Worm (Caenorhabditis elegans): ENCODE data around the gene exl-1.

exl-1 gene

ce11 chrII:14415427-14415826 lies 2.2 kb upstream of the exl-1 start:
- TF ChIP-seq fkh-10 (GFP tag; optimal IDR thresholded peaks at IDR 0.05): no peak
- TF ChIP-seq ceh-63 (GFP tag; optimal IDR thresholded peaks at IDR 0.05): no peak
- TF ChIP-seq sup-37 (GFP tag; optimal IDR thresholded peaks at IDR 0.05): no peak
- TF ChIP-seq nhr-12 (tag; optimal IDR thresholded peaks at IDR 0.05): no peak
- TF ChIP-seq sox-4 (tag; optimal IDR thresholded peaks at IDR 0.05): no peak
- no peak for TF ChIP-seq nhr-47 (tag; optimal IDR thresholded peaks at IDR 0.05)
- no peak for TF ChIP-seq ces-1 (GFP tag; optimal IDR thresholded peaks at IDR 0.05)
- TF ChIP-seq nhr-77 (tag; optimal IDR thresholded peaks at IDR 0.05): no peak
- TF ChIP-seq egl-13 (tag; optimal IDR thresholded peaks at IDR 0.05): no peak
- TF ChIP-seq tlp-1 (tag; optimal IDR thresholded peaks at IDR 0.05): no peak

ce11 chrII:14413709-14414108 lies 434 bp upstream of the exl-1 start:
- TF ChIP-seq skn-1 (tag; optimal IDR thresholded peaks at IDR 0.05) (no peak), unc-86 (tag; optimal IDR thresholded peaks at IDR 0.05) (no peak), ceh-82 (tag; optimal IDR thresholded peaks at IDR 0.05) (no peak), mab-9 (GFP tag; IDR thresholded peaks at IDR 0.05) (no peak)

DNA sequence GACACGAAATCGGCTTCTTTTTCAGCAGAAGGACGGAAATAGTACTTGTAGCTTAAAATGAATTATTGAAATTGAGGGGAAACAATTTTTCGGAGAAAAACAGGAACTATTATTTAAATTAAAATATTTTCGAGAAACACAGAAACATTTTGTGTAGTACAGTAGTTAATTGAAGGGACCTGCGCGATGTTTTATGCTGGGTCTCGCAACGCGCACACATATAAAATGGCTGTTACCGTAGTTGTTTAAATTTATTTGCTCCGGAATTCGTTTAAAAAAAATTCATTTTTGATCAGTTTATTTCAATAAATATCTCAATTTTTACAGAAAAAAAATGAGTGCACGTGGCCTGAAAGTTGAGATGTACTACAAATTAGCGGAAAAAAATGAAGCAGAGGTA lies 2.5 kb downstream of the exl-1 start, which contains the start of gene dsb-2:
Gene dsb-2 (plus strand): TSS at position 328 of the 400 bp plus-strand sequence.
- no peak for TF ChIP-seq skn-1 (tag; optimal IDR thresholded peaks at IDR 0.05)
- TF ChIP-seq nhr-85 (tag): peak; percentile 20

- no peak for TF ChIP-seq zag-1 (tag; optimal IDR thresholded peaks at IDR 0.05)
- no peak for TF ChIP-seq mdl-1 (tag; optimal IDR thresholded peaks at IDR 0.05)
- no peak for TF ChIP-seq nhr-77 (tag; optimal IDR thresholded peaks at IDR 0.05)
- TF ChIP-seq ceh-88 (GFP tag; IDR thresholded peaks at IDR 0.05): no peak
- TF ChIP-seq ceh-8 (GFP tag; optimal IDR thresholded peaks at IDR 0.05): no peak
- TF ChIP-seq efl-1 (optimal IDR thresholded peaks at IDR 0.05): no peak
- TF ChIP-seq efl-1 (GFP tag; optimal IDR thresholded peaks at IDR 0.05 in 1 of 2): no peak
- no peak for TF ChIP-seq hlh-17 (GFP tag; optimal IDR thresholded peaks at IDR 0.05; ENCODE audit: borderline replicate concordance)
- no peak for TF ChIP-seq xbp-1 (tag; optimal IDR thresholded peaks at IDR 0.05)
- peak; percentile 15 for TF ChIP-seq nhr-85 (tag)
These were observed 5.0 kb downstream of the exl-1 start, which contains the start of gene F26H11.4 for ce11 chrII:14408312-14408711. Gene F26H11.4 (plus strand): TSS chrII:14408612.

DNA sequence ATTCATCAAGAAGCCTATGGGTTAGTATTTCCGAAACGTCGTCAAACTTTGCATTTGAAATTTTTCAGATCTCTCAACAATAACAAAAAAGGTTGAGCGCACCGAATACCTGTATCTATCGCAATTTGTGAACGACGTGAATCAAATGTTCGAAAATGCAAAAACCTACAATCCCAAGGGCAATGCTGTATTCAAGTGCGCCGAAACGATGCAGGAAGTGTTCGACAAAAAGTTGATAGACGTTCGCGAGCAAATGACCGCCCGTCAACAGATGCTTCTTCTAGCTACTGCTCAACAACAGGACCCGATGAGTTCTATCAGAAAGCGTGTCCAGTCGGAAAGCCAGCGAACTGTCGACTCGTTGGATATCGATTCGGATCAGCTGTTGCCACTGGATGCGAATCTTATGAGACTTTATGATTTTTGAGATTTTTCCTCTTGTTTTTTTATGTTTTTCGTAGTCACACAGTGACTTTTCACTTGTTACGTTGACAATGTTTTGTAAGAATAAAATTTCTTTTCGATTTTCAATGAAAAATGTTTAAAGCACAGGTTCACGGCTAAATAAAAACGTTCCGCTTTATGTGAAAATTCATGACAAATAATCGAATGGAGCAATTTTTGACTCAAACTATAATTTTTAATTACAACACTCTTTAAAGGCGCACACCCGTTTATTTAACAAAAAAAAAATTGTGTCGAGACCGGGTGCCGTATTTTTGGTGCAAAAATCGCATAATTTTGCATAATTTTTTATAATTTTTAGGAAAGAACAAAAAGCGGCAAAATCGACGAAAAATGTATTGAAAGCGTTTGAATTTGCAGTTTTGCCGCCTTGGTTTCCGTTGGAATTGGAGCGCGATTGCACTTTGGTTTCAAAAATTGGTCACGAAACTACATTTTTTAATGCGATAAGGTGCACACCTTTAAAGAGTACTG lies 5.7 kb downstream of the exl-1 start:
- no peak for TF ChIP-seq dsc-1 (tag; optimal IDR thresholded peaks at IDR 0.05)
- TF ChIP-seq C04F5.9 (tag; optimal IDR thresholded peaks at IDR 0.05): no peak
- no peak for TF ChIP-seq hpl-2 (GFP tag; optimal IDR thresholded peaks at IDR 0.05)
- TF ChIP-seq C16A3.4 (tag; optimal IDR thresholded peaks at IDR 0.05): no peak
- TF ChIP-seq ama-1 (optimal IDR thresholded peaks at IDR 0.05): peak; percentile 86
- no peak for TF ChIP-seq ets-5 (GFP tag; IDR thresholded peaks at IDR 0.05)
- no peak for TF ChIP-seq tlp-1 (tag; optimal IDR thresholded peaks at IDR 0.05)
- TF ChIP-seq pax-3 (tag; optimal IDR thresholded peaks at IDR 0.05): no peak
- no peak for TF ChIP-seq irx-1 (tag; optimal IDR thresholded peaks at IDR 0.05)
- no peak for TF ChIP-seq lin-13 (GFP tag; optimal IDR thresholded peaks at IDR 0.05)
- TF ChIP-seq ceh-82 (tag; optimal IDR thresholded peaks at IDR 0.05): no peak
- no peak for TF ChIP-seq elt-2 (tag; optimal IDR thresholded peaks at IDR 0.05)
- TF ChIP-seq fkh-10 (GFP tag; optimal IDR thresholded peaks at IDR 0.05): no peak
- TF ChIP-seq nhr-76 (tag; optimal IDR thresholded peaks at IDR 0.05): no peak
- no peak for TF ChIP-seq ceh-90 (tag; optimal IDR thresholded peaks at IDR 0.05)
- no peak for TF ChIP-seq ceh-8 (GFP tag; optimal IDR thresholded peaks at IDR 0.05)
- TF ChIP-seq nhr-47 (tag; optimal IDR thresholded peaks at IDR 0.05): no peak
- TF ChIP-seq nhr-77 (tag; optimal IDR thresholded peaks at IDR 0.05): no peak
- TF ChIP-seq ces-1 (GFP tag; optimal IDR thresholded peaks at IDR 0.05): no peak
- no peak for TF ChIP-seq lin-14 (GFP tag; optimal IDR thresholded peaks at IDR 0.05)
- no peak for TF ChIP-seq hlh-17 (GFP tag; optimal IDR thresholded peaks at IDR 0.05; ENCODE audit: borderline replicate concordance)
- no peak for TF ChIP-seq rnt-1 (tag; optimal IDR thresholded peaks at IDR 0.05)
- no peak for TF ChIP-seq sup-37 (GFP tag; optimal IDR thresholded peaks at IDR 0.05)
- peak; percentile 86 for TF ChIP-seq ztf-4 (tag; optimal IDR thresholded peaks at IDR 0.05)
- no peak for TF ChIP-seq fkh-4 (tag; optimal IDR thresholded peaks at IDR 0.05; ENCODE audit: borderline replicate concordance)
- no peak for TF ChIP-seq nhr-20 (tag; optimal IDR thresholded peaks at IDR 0.05)
- peak in 1 of 2 experiments; percentile 80 for TF ChIP-seq efl-1 (optimal IDR thresholded peaks at IDR 0.05)
- peak in 1 of 2 experiments; percentile 86 for TF ChIP-seq efl-1 (GFP tag; optimal IDR thresholded peaks at IDR 0.05 in 1 of 2)
- TF ChIP-seq fos-1 (tag; optimal IDR thresholded peaks at IDR 0.05): no peak
- peak; percentile 6 for TF ChIP-seq swsn-7 (tag; optimal IDR thresholded peaks at IDR 0.05)
- no peak for TF ChIP-seq nhr-11 (tag; optimal IDR thresholded peaks at IDR 0.05)

Data from whole organism, L1 larva.